Worm (Caenorhabditis elegans) whole organism, L1 larva: Measurements from ENCODE around the gene R10F2.5.

Experiments
- C16A3.4 ChIP-seq: fragments of 150-350 bp; optimal IDR thresholded peaks from 2 replicates; lab custom pipeline; 2014; ENCODE audit warnings: missing biosample characterization, missing genetic modification characterization
- aha-1 ChIP-seq: fragments of 150-350 bp; optimal IDR thresholded peaks from 2 replicates; lab custom pipeline; 2014; ENCODE audit warnings: missing biosample characterization, missing genetic modification characterization
- aly-2 ChIP-seq: fragments of 150-350 bp; optimal IDR thresholded peaks from 2 replicates; lab custom pipeline; 2014; ENCODE audit warnings: missing biosample characterization, missing genetic modification characterization
- ama-1 ChIP-seq: fragments of 150-350 bp; optimal IDR thresholded peaks from 2 replicates; lab custom pipeline; 2014
- blmp-1 ChIP-seq: fragments of 150-350 bp; optimal IDR thresholded peaks from 2 replicates; lab custom pipeline; 2014; ENCODE audit warnings: missing biosample characterization, missing genetic modification characterization
- ceh-63 ChIP-seq: fragments of 200-800 bp; sonication (Bioruptor generic); optimal IDR thresholded peaks from 2 replicates; lab custom pipeline; 2018; ENCODE audit warnings: mild to moderate bottlenecking, missing genetic modification characterization, missing compliant biosample characterization
- ceh-8 ChIP-seq: fragments of 200-800 bp; sonication (Bioruptor generic); optimal IDR thresholded peaks from 2 replicates; lab custom pipeline; 2018; ENCODE audit warnings: mild to moderate bottlenecking, missing genetic modification characterization, moderate library complexity, missing compliant biosample characterization
- dsc-1 ChIP-seq: sonication (generic microtip); optimal IDR thresholded peaks from 2 replicates; lab custom pipeline; 2016; ENCODE audit warnings: mild to moderate bottlenecking, missing genetic modification characterization, missing compliant biosample characterization
- efl-1 ChIP-seq, 4 experiments: fragments of 150-350 bp; optimal IDR thresholded peaks in 3 of 4; peaks in 1 of 4; 1 replicate in 1 of 4; 2 replicates in 3 of 4; lab custom pipeline; 2014; ENCODE audit warnings: missing biosample characterization in 2 of 4, missing genetic modification characterization in 2 of 4, missing genetic modification reagents in 2 of 4
- efl-3 ChIP-seq: fragments of 200-800 bp; sonication (Bioruptor generic); optimal IDR thresholded peaks from 2 replicates; lab custom pipeline; 2018; ENCODE audit warnings: mild to moderate bottlenecking, missing genetic modification characterization, missing compliant biosample characterization
- elt-2 ChIP-seq: sonication (generic microtip); optimal IDR thresholded peaks from 2 replicates; lab custom pipeline; 2016; ENCODE audit warnings: missing genetic modification characterization, mild to moderate bottlenecking, inconsistent platforms, missing compliant biosample characterization, missing genetic modification reagents
- elt-3 ChIP-seq, 6 experiments: fragments of 150-350 bp in 1 of 6; sonication (generic microtip); optimal IDR thresholded peaks; 2 replicates each; lab custom pipeline; 2017 to 2018; ENCODE audit warnings: missing biosample characterization in 6 of 6, missing genetic modification characterization in 6 of 6, inconsistent platforms in 1 of 6
- ets-5 ChIP-seq: fragments of 200-800 bp; sonication (Bioruptor generic); IDR thresholded peaks from 2 replicates; pipeline ENCODE4 v1.3.6; 2022; ENCODE audit warnings: missing genetic modification characterization, missing compliant biosample characterization
- fkh-10 ChIP-seq: sonication (generic microtip); optimal IDR thresholded peaks from 2 replicates; lab custom pipeline; 2017; ENCODE audit warnings: missing biosample characterization, missing genetic modification reagents, missing genetic modification characterization
- fkh-8 ChIP-seq: sonication (generic microtip); optimal IDR thresholded peaks from 2 replicates; lab custom pipeline; 2016; ENCODE audit warnings: mild to moderate bottlenecking, missing genetic modification characterization, missing compliant biosample characterization
- hlh-4 ChIP-seq: sonication (generic microtip); optimal IDR thresholded peaks from 2 replicates; lab custom pipeline; 2016; ENCODE audit warnings: mild to moderate bottlenecking, missing genetic modification characterization, missing compliant biosample characterization
- hpl-2 ChIP-seq: fragments of 150-350 bp; optimal IDR thresholded peaks from 2 replicates; lab custom pipeline; 2014; ENCODE audit warnings: missing biosample characterization, missing genetic modification reagents, missing genetic modification characterization
- irx-1 ChIP-seq: sonication (generic microtip); optimal IDR thresholded peaks from 2 replicates; lab custom pipeline; 2016; ENCODE audit warnings: missing genetic modification characterization, missing compliant biosample characterization
- isw-1 ChIP-seq: fragments of 200-800 bp; sonication (Bioruptor generic); IDR thresholded peaks from 2 replicates; pipeline ENCODE4 v1.3.6; 2022; ENCODE audit warnings: missing genetic modification characterization, missing compliant biosample characterization
- lin-13 ChIP-seq: fragments of 150-350 bp; optimal IDR thresholded peaks from 2 replicates; lab custom pipeline; 2014; ENCODE audit warnings: missing biosample characterization, missing genetic modification reagents, missing genetic modification characterization
- lin-14 ChIP-seq: fragments of 200-800 bp; sonication (Bioruptor generic); optimal IDR thresholded peaks from 2 replicates; lab custom pipeline; 2018; ENCODE audit warnings: mild to moderate bottlenecking, missing genetic modification characterization, moderate library complexity, missing compliant biosample characterization
- lin-15B ChIP-seq: fragments of 150-350 bp; sonication (generic microtip); optimal IDR thresholded peaks from 3 replicates; lab custom pipeline; 2014; ENCODE audit warnings: missing biosample characterization, missing genetic modification characterization
- lin-35 ChIP-seq, 2 experiments: fragments of 150-350 bp; optimal IDR thresholded peaks; 2 replicates each; lab custom pipeline; 2014; ENCODE audit warnings: missing biosample characterization in 2 of 2, missing genetic modification characterization in 2 of 2, missing genetic modification reagents in 2 of 2
- lin-39 ChIP-seq: fragments of 150-350 bp; optimal IDR thresholded peaks from 2 replicates; lab custom pipeline; 2014; ENCODE audit warnings: missing biosample characterization, missing genetic modification reagents, missing genetic modification characterization
- lir-3 ChIP-seq: sonication (generic microtip); optimal IDR thresholded peaks from 2 replicates; lab custom pipeline; 2016; ENCODE audit warnings: mild to moderate bottlenecking, missing genetic modification characterization, moderate library complexity, missing compliant biosample characterization; ENCODE audit not compliant: poor library complexity
- lsy-2 ChIP-seq, 2 experiments: fragments of 150-350 bp; optimal IDR thresholded peaks; 2 replicates each; lab custom pipeline; 2014; ENCODE audit warnings: missing biosample characterization in 2 of 2, missing genetic modification characterization in 2 of 2
- mab-9 ChIP-seq: fragments of 200-800 bp; sonication (Bioruptor generic); IDR thresholded peaks from 2 replicates; pipeline ENCODE4 v1.3.6; 2022; ENCODE audit warnings: missing genetic modification reagents, missing genetic modification characterization, missing compliant biosample characterization
- mef-2 ChIP-seq: fragments of 150-350 bp; optimal IDR thresholded peaks from 2 replicates; lab custom pipeline; 2014; ENCODE audit warnings: missing biosample characterization, missing genetic modification characterization
- nhr-19 ChIP-seq: fragments of 200-800 bp; sonication (Bioruptor generic); conservative IDR thresholded peaks from 2 replicates; pipeline ENCODE4 v1.3.6; 2022; ENCODE audit warnings: missing genetic modification characterization, missing compliant biosample characterization
- nhr-20 ChIP-seq: sonication (generic microtip); optimal IDR thresholded peaks from 2 replicates; lab custom pipeline; 2016; ENCODE audit warnings: mild to moderate bottlenecking, missing genetic modification characterization, missing compliant biosample characterization
- nhr-47 ChIP-seq: sonication (generic microtip); optimal IDR thresholded peaks from 2 replicates; lab custom pipeline; 2016; ENCODE audit warnings: mild to moderate bottlenecking, missing genetic modification characterization, moderate library complexity, missing compliant biosample characterization
- nhr-71 ChIP-seq: sonication (generic microtip); optimal IDR thresholded peaks from 2 replicates; lab custom pipeline; 2016; ENCODE audit warnings: mild to moderate bottlenecking, missing genetic modification characterization, moderate library complexity, missing compliant biosample characterization
- nhr-76 ChIP-seq: sonication (generic microtip); optimal IDR thresholded peaks from 2 replicates; lab custom pipeline; 2017; ENCODE audit warnings: missing biosample characterization, missing genetic modification characterization
- nhr-77 ChIP-seq: fragments of 150-350 bp; optimal IDR thresholded peaks from 2 replicates; lab custom pipeline; 2014; ENCODE audit warnings: missing biosample characterization, missing genetic modification characterization
- nhr-85 ChIP-seq: sonication (generic microtip); peaks from one replicate; lab custom pipeline; 2016; ENCODE audit warnings: missing genetic modification characterization, inconsistent platforms, missing compliant biosample characterization
- nhr-90 ChIP-seq: sonication (generic microtip); optimal IDR thresholded peaks from 2 replicates; lab custom pipeline; 2016; ENCODE audit warnings: mild to moderate bottlenecking, missing genetic modification characterization, missing compliant biosample characterization; ENCODE audit not compliant: poor library complexity
- pqm-1 ChIP-seq: sonication (generic microtip); optimal IDR thresholded peaks from 3 replicates; lab custom pipeline; 2017; ENCODE audit warnings: missing biosample characterization, missing genetic modification characterization
- rnt-1 ChIP-seq: sonication (generic microtip); optimal IDR thresholded peaks from 2 replicates; lab custom pipeline; 2016; ENCODE audit warnings: mild to moderate bottlenecking, missing genetic modification characterization, moderate library complexity, missing compliant biosample characterization
- skn-1 ChIP-seq: fragments of 150-350 bp; optimal IDR thresholded peaks from 2 replicates; lab custom pipeline; 2014; ENCODE audit warnings: missing biosample characterization, missing genetic modification characterization
- snpc-4 ChIP-seq: fragments of 150-350 bp; optimal IDR thresholded peaks from 2 replicates; lab custom pipeline; 2014; ENCODE audit warnings: missing biosample characterization, missing genetic modification characterization
- snu-23 ChIP-seq: sonication (generic microtip); optimal IDR thresholded peaks from 2 replicates; lab custom pipeline; 2016; ENCODE audit warnings: missing genetic modification characterization, missing compliant biosample characterization
- sox-4 ChIP-seq: sonication (generic microtip); optimal IDR thresholded peaks from 2 replicates; lab custom pipeline; 2016; ENCODE audit warnings: missing genetic modification characterization, missing compliant biosample characterization
- sptf-1 ChIP-seq: fragments of 150-350 bp; optimal IDR thresholded peaks from 2 replicates; lab custom pipeline; 2014; ENCODE audit warnings: missing biosample characterization, missing genetic modification characterization
- swsn-7 ChIP-seq: sonication (generic microtip); optimal IDR thresholded peaks from 2 replicates; lab custom pipeline; 2016; ENCODE audit warnings: missing genetic modification characterization, missing compliant biosample characterization
- tbx-2 ChIP-seq: sonication (generic microtip); optimal IDR thresholded peaks from 2 replicates; lab custom pipeline; 2016; ENCODE audit warnings: missing genetic modification characterization, missing compliant biosample characterization
- unc-130 ChIP-seq: fragments of 150-350 bp; optimal IDR thresholded peaks from 2 replicates; lab custom pipeline; 2017; ENCODE audit warnings: missing biosample characterization, missing genetic modification characterization, inconsistent platforms
- unc-62 ChIP-seq: fragments of 150-350 bp; optimal IDR thresholded peaks from 2 replicates; lab custom pipeline; 2014; ENCODE audit warnings: missing biosample characterization, missing genetic modification reagents, missing genetic modification characterization
- unc-98 ChIP-seq: fragments of 200-800 bp; sonication (Bioruptor generic); IDR thresholded peaks from 2 replicates; pipeline ENCODE4 v1.3.6; 2022; ENCODE audit warnings: missing genetic modification characterization, missing compliant biosample characterization
- vab-15 ChIP-seq: sonication (generic microtip); optimal IDR thresholded peaks from 2 replicates; lab custom pipeline; 2017; ENCODE audit warnings: missing genotype, mild to moderate bottlenecking, missing genetic modification characterization, missing compliant biosample characterization
- xbp-1 ChIP-seq: sonication (generic microtip); optimal IDR thresholded peaks from 2 replicates; lab custom pipeline; 2016; ENCODE audit warnings: missing genetic modification characterization, missing compliant biosample characterization
- ztf-4 ChIP-seq: fragments of 150-350 bp; optimal IDR thresholded peaks from 2 replicates; lab custom pipeline; 2014; ENCODE audit warnings: missing biosample characterization, missing genetic modification characterization

The R10F2.5 gene

DNA sequence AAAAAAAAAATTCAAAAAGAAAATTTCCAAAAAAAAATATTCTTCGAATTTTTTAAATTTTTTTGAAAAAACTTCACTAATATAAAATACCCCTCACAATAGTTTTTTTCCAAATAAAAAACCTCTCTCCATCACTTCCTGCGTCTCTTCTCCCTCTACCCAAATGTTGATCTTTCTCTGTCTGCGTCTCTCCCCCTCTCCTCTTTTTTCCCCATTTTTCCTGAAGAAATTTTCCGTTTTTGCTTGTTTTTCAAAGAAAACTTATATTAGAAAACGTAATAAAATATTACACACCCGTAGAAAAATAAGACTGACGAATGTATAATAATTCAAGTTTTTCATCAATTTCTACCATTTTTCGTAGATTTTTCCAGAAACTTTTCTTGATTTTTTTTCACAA lies 43.4 kb downstream of the R10F2.5 start:
- TF ChIP-seq elt-3 (tag; optimal IDR thresholded peaks at IDR 0.05; lab: Kevin White, UChicago) (no peak), efl-1 (optimal IDR thresholded peaks at IDR 0.05; lab: Kevin White, UChicago) (peak; percentile 11 to 31), efl-1 (GFP tag; optimal IDR thresholded peaks at IDR 0.05 in 1 of 2; lab: Kevin White, UChicago) (peak in 1 of 2 experiments; percentile 33), isw-1 (no peak), fkh-10 (GFP tag; lab: Kevin White, UChicago) (no peak), nhr-71 (tag; lab: Kevin White, UChicago) (peak; percentile 61), xbp-1 (peak; percentile 7), vab-15 (no peak), lin-14 (peak; percentile 28), snu-23 (GFP tag; lab: Kevin White, UChicago) (peak; percentile 32), nhr-85 (tag; lab: Kevin White, UChicago) (peak; percentile 7), nhr-47 (tag; lab: Kevin White, UChicago) (peak; percentile 38), irx-1 (tag; lab: Kevin White, UChicago) (peak; percentile 24), efl-3 (GFP tag; lab: Kevin White, UChicago) (no peak), aly-2 (no peak), skn-1 (tag; lab: Kevin White, UChicago) (no peak), ets-5 (GFP tag; lab: Robert Waterston, UW) (no peak), fkh-8 (no peak), unc-98 (GFP tag; lab: Robert Waterston, UW) (no peak), lin-35 (GFP tag; optimal IDR thresholded peaks at IDR 0.05; lab: Kevin White, UChicago) (no peak), lsy-2 (tag; optimal IDR thresholded peaks at IDR 0.05; lab: Kevin White, UChicago) (peak in 1 of 2 experiments; percentile 37), nhr-20 (tag; lab: Kevin White, UChicago) (peak; percentile 26), dsc-1 (tag; lab: Kevin White, UChicago) (peak; percentile 66), blmp-1 (no peak), nhr-76 (no peak), rnt-1 (tag; lab: Kevin White, UChicago) (peak; percentile 13), swsn-7 (tag; lab: Kevin White, UChicago) (peak; percentile 25), unc-62 (GFP tag; lab: Kevin White, UChicago) (no peak), tbx-2 (no peak)

DNA sequence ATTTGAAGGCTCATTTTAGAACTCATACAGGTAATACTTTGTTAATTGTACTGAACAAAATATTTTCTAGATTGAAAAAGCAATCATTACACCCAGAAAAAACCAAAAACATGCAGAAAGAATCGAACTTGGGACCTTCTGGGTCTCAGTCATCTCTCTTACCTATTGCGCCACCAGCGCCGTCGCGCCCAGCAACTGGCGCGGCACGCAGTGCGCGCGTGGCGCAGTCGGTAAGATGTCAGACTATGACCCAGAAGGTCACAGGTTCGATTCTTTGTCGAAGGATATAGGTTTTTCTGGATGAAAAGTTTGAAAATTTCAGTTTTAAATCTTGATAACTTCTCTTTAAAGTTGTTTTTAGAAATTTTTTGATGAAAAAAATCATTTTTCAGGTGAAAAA lies 44.9 kb downstream of the R10F2.5 start:
- TF ChIP-seq lir-3 (tag; lab: Kevin White, UChicago) = no peak
- TF ChIP-seq fkh-10 (GFP tag; lab: Kevin White, UChicago) = no peak
- no peak for TF ChIP-seq snpc-4
- TF ChIP-seq vab-15 = no peak
- TF ChIP-seq pqm-1 = no peak
- no peak for TF ChIP-seq aha-1 (tag; lab: Kevin White, UChicago)
- TF ChIP-seq ztf-4 (tag; lab: Kevin White, UChicago) = no peak
- no peak for TF ChIP-seq sox-4
- TF ChIP-seq unc-98 (GFP tag; lab: Robert Waterston, UW) = no peak
- TF ChIP-seq mef-2 = no peak
- no peak for TF ChIP-seq hpl-2
- TF ChIP-seq ets-5 (GFP tag; lab: Robert Waterston, UW) = no peak
- no peak for TF ChIP-seq hlh-4
- TF ChIP-seq lin-13 (GFP tag; lab: Kevin White, UChicago) = no peak
- TF ChIP-seq skn-1 (tag; lab: Kevin White, UChicago) = no peak
- TF ChIP-seq tbx-2 = no peak

DNA sequence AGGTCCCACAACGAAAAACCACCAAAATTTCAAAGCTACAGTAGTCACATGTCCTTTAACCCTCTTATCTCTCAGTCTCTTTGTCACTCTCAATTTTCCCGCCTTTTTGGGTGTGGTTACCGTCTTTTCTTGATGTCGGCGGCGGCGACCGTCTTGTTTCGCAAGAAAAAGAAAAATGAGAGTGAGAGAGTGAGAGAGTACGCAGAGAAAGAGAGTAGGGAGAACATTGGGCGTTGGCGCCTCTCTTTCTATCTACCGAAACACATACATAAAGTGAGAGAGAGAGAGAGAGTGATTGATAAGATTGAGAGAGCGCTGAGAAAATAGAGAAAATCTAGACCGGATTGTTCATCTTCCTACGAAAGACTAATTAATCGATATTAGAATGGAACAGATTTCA lies 48.6 kb downstream of the R10F2.5 start:
- peak; percentile 90 for TF ChIP-seq nhr-20 (tag; lab: Kevin White, UChicago)
- no peak for TF ChIP-seq mab-9 (GFP tag; lab: Robert Waterston, UW)
- TF ChIP-seq rnt-1 (tag; lab: Kevin White, UChicago) = peak; percentile 50
- no peak for TF ChIP-seq lin-39 (tag; lab: Kevin White, UChicago)
- TF ChIP-seq irx-1 (tag; lab: Kevin White, UChicago) = peak; percentile 58
- no peak for TF ChIP-seq xbp-1
- TF ChIP-seq C16A3.4 (tag; lab: Kevin White, UChicago) = peak; percentile 43
- no peak for TF ChIP-seq unc-130 (tag; lab: Kevin White, UChicago)
- peak; percentile 66 for TF ChIP-seq nhr-19 (GFP tag; lab: Robert Waterston, UW)
- no peak for TF ChIP-seq lin-15B (tag; lab: Kevin White, UChicago)
- no peak for TF ChIP-seq ama-1 (lab: Kevin White, UChicago)
- TF ChIP-seq nhr-85 (tag; lab: Kevin White, UChicago) = peak; percentile 99
- TF ChIP-seq nhr-47 (tag; lab: Kevin White, UChicago) = peak; percentile 63
- TF ChIP-seq efl-1 (optimal IDR thresholded peaks at IDR 0.05; lab: Kevin White, UChicago) = peak; percentile 55 to 70
- TF ChIP-seq efl-1 (GFP tag; optimal IDR thresholded peaks at IDR 0.05 in 1 of 2; lab: Kevin White, UChicago) = peak; percentile 23 to 64
- TF ChIP-seq nhr-90 (tag; lab: Kevin White, UChicago) = peak; percentile 86
- TF ChIP-seq ceh-8 (GFP tag; lab: Kevin White, UChicago) = no peak
- no peak for TF ChIP-seq lir-3 (tag; lab: Kevin White, UChicago)
- TF ChIP-seq sptf-1 (tag; lab: Kevin White, UChicago) = no peak
- TF ChIP-seq elt-2 = peak; percentile 84
- no peak for TF ChIP-seq ceh-63 (GFP tag; lab: Kevin White, UChicago)
- peak; percentile 48 for TF ChIP-seq swsn-7 (tag; lab: Kevin White, UChicago)
- TF ChIP-seq nhr-77 (tag; lab: Kevin White, UChicago) = peak; percentile 71
